Worm (Caenorhabditis elegans) whole organism, mixed stage, embryonic: ENCODE results near the gene rpt-6.

Experiments used
- lsy-2 ChIP-seq: fragments of 150-350 bp; optimal IDR thresholded peaks from 2 replicates; lab custom pipeline; 2014; ENCODE audit warnings: missing biosample characterization, missing genetic modification characterization
- nhr-2 ChIP-seq: fragments of 150-350 bp; optimal IDR thresholded peaks from 2 replicates; lab custom pipeline; 2014; ENCODE audit warnings: missing biosample characterization, missing genetic modification characterization
- nhr-237 ChIP-seq: fragments of 150-350 bp; optimal IDR thresholded peaks from 2 replicates; lab custom pipeline; 2014; ENCODE audit warnings: missing biosample characterization, missing genetic modification characterization
- pha-4 ChIP-seq: fragments of 150-350 bp; optimal IDR thresholded peaks from 2 replicates; lab custom pipeline; 2018; ENCODE audit warnings: missing biosample characterization, missing genetic modification reagents, missing genetic modification characterization
- zip-8 ChIP-seq: fragments of 150-350 bp; optimal IDR thresholded peaks from 2 replicates; lab custom pipeline; 2014; ENCODE audit warnings: missing biosample characterization, missing genetic modification characterization

ce11 chrIII:12351301-12351700 is 19.0 kb upstream of the rpt-6 start, which contains the start of the genes pph-4.1 and Y75B8A.31:
- peak; percentile 74 for TF ChIP-seq lsy-2 (tag; lab: Kevin White, UChicago)
- TF ChIP-seq nhr-237 (tag; lab: Kevin White, UChicago) = peak; percentile 40
- no peak for TF ChIP-seq zip-8
- TF ChIP-seq nhr-2 (tag; lab: Kevin White, UChicago) = no peak
- TF ChIP-seq pha-4 = peak; percentile 72
